Worm (Caenorhabditis elegans) whole organism, young adult: ENCODE results near the gene F31E8.4.

ENCODE experiments used
- F10E7.11 ChIP-seq: sonication (generic microtip); optimal IDR thresholded peaks from 2 replicates; lab custom pipeline; 2017; ENCODE audit warnings: mild to moderate bottlenecking, missing genetic modification characterization, moderate library complexity, missing compliant biosample characterization
- Y95B8A.8 ChIP-seq: fragments of 200-800 bp; sonication (Bioruptor generic); IDR thresholded peaks from 2 replicates; pipeline ENCODE4 v1.3.6; 2022; ENCODE audit warnings: missing genetic modification reagents, missing genetic modification characterization, missing compliant biosample characterization
- ama-1 ChIP-seq, 3 experiments: fragments of 150-350 bp in 1 of 3; sonication (generic microtip) in 2 of 3; optimal IDR thresholded peaks; 2 replicates each; lab custom pipeline; 2014 to 2018; ENCODE audit warnings: missing biosample characterization in 2 of 3, missing genetic modification characterization in 2 of 3, missing genetic modification reagents in 2 of 3
- fkh-3 ChIP-seq: sonication (generic microtip); optimal IDR thresholded peaks from 2 replicates; lab custom pipeline; 2016; ENCODE audit warnings: mild to moderate bottlenecking, missing genetic modification characterization, missing compliant biosample characterization
- hrde-1 ChIP-seq: sonication (generic microtip); optimal IDR thresholded peaks from 2 replicates; lab custom pipeline; 2016; ENCODE audit warnings: missing genetic modification characterization, mild to moderate bottlenecking, missing compliant biosample characterization, moderate library complexity, missing genotype, missing genetic modification reagents, borderline replicate concordance
- lsy-27 ChIP-seq: sonication (generic microtip); optimal IDR thresholded peaks from 2 replicates; lab custom pipeline; 2017; ENCODE audit warnings: missing genetic modification characterization, mild to moderate bottlenecking, missing compliant biosample characterization, antibody characterized with exemption, missing genotype, borderline replicate concordance; ENCODE audit not compliant: insufficient read depth
- unc-62 ChIP-seq: fragments of 150-350 bp; optimal IDR thresholded peaks from 2 replicates; lab custom pipeline; 2014; ENCODE audit warnings: missing biosample characterization, missing genetic modification reagents, missing genetic modification characterization

DNA sequence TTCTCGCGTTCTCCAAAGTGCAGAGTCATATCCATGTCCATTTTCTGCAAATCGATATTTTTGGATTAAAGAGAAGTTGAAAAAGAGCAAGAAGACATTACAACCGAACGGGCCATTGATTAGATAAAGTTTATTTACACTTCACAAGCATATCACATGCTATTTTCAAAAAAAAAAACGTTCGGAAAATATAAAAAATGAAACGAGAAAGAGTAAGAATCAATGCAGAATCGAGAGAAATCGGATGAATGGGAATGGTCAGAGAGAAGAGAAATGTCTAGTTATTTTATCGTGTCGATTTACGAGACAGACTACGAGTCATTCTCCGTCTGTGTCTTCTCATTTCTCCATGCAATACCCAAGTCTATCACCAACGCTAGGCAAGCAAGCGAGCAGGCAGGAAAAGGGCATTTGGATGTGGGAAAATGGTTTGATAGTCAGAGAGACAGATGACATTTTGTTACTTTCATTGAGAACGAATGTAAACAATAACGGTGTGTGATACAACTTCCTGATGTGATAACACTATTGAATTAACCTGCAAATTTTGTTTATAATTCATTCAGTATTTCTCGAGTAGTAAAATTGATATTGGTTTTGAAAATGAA is at the start of gene F31E8.4:
- TF ChIP-seq hrde-1 (tag; lab: Kevin White, UChicago): no peak
- no peak for TF ChIP-seq lsy-27 (tag; lab: Kevin White, UChicago)
- TF ChIP-seq ama-1 (optimal IDR thresholded peaks at IDR 0.05; lab: Kevin White, UChicago): no peak
- no peak for TF ChIP-seq ama-1 (GFP tag; optimal IDR thresholded peaks at IDR 0.05; lab: Kevin White, UChicago)
- no peak for TF ChIP-seq unc-62 (GFP tag; lab: Kevin White, UChicago)
- no peak for TF ChIP-seq fkh-3 (tag; lab: Kevin White, UChicago)
- TF ChIP-seq Y95B8A.8: no peak
- TF ChIP-seq F10E7.11: no peak
